Fruit fly (Drosophila melanogaster): ENCODE measurements around the gene Ndfip.

Ndfip gene

dm6 chr3L:17624208-17624826 is 29.8 kb downstream of the Ndfip start:
- peak; percentile 7 for TF ChIP-seq CG7045 (GFP tag; optimal IDR thresholded peaks at IDR 0.05)
- TF ChIP-seq ovo (GFP tag; optimal IDR thresholded peaks at IDR 0.05): no peak
- peak; percentile 10 for TF ChIP-seq CG12768 (GFP tag; optimal IDR thresholded peaks at IDR 0.05)
- peak; percentile 57 for TF ChIP-seq kay (GFP tag; ENCODE audit: borderline replicate concordance)
- TF ChIP-seq CG1620 (GFP tag; optimal IDR thresholded peaks at IDR 0.05): no peak
- peak; percentile 1 for TF ChIP-seq CG11617 (GFP tag; optimal IDR thresholded peaks at IDR 0.05)

dm6 chr3L:17622935-17623334 is 31.1 kb downstream of the Ndfip start:
- TF ChIP-seq CG12768 (GFP tag; optimal IDR thresholded peaks at IDR 0.05): no peak
- TF ChIP-seq Crg-1 (GFP tag; optimal IDR thresholded peaks at IDR 0.05): no peak
- no peak for TF ChIP-seq CG5204 (GFP tag; optimal IDR thresholded peaks at IDR 0.05)
- no peak for TF ChIP-seq CG1620 (GFP tag; optimal IDR thresholded peaks at IDR 0.05)
- TF ChIP-seq cnc (optimal IDR thresholded peaks at IDR 0.05): peak; percentile 12 to 72

dm6 chr3L:17622081-17622850 is 31.8 kb downstream of the Ndfip start:
- TF ChIP-seq CG33017 (tag; optimal IDR thresholded peaks at IDR 0.05) (peak; percentile 9), CG14711 (tag; optimal IDR thresholded peaks at IDR 0.05) (no peak), cic (GFP tag; optimal IDR thresholded peaks at IDR 0.05) (peak; percentile 65), Clk (GFP tag; optimal IDR thresholded peaks at IDR 0.05) (no peak), CG7045 (GFP tag; optimal IDR thresholded peaks at IDR 0.05) (no peak), ovo (GFP tag; optimal IDR thresholded peaks at IDR 0.05) (no peak)

DNA sequence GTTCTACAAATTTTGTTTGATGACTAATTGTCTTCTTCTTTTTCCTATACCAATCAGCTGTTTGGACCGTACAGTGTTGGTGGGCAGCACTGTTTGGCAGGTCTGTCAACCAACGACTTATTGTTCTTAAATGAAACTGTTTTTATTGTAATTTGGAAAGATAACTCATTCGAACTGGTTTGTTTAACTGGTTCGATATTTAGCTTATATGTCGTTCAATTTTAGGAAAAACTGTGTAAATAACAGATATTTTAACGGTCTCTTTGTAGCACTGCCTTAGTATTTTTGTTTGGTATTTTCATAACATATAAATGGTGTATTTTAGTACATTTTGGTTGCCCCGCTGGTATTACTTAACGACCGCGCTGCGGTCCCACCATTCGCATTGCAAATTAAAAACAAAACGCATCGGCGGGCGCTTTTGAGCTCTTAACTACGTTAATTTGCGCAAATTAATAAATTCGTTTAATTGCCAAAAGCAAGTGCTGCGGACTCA is 32.6 kb downstream of the Ndfip start, which contains the start of the genes Vps60 and anchor:
Vps60 (minus strand) TSS at position 175 of the 496 bp plus-strand sequence.
anchor (plus strand) TSS at position 374 of the 496 bp plus-strand sequence.
- no peak for TF ChIP-seq cnc (optimal IDR thresholded peaks at IDR 0.05)
- peak; percentile 51 for TF ChIP-seq ovo (GFP tag; optimal IDR thresholded peaks at IDR 0.05)
- peak; percentile 67 for TF ChIP-seq cic (GFP tag; optimal IDR thresholded peaks at IDR 0.05)
- TF ChIP-seq CG12768 (GFP tag; optimal IDR thresholded peaks at IDR 0.05): peak; percentile 79
- TF ChIP-seq pad (GFP tag; optimal IDR thresholded peaks at IDR 0.05): peak; percentile 75
- peak; percentile 73 for TF ChIP-seq CG14711 (tag; optimal IDR thresholded peaks at IDR 0.05)
- TF ChIP-seq kay (GFP tag; ENCODE audit: borderline replicate concordance): peak; percentile 99
- TF ChIP-seq CG11617 (GFP tag; optimal IDR thresholded peaks at IDR 0.05): peak; percentile 80
- TF ChIP-seq CG33017 (tag; optimal IDR thresholded peaks at IDR 0.05): peak; percentile 65
- peak; percentile 49 for TF ChIP-seq CG7045 (GFP tag; optimal IDR thresholded peaks at IDR 0.05)
- no peak for TF ChIP-seq CG5204 (GFP tag; optimal IDR thresholded peaks at IDR 0.05)
- TF ChIP-seq Crg-1 (GFP tag; optimal IDR thresholded peaks at IDR 0.05): peak; percentile 61
- peak; percentile 70 for TF ChIP-seq Hr96 (GFP tag; optimal IDR thresholded peaks at IDR 0.05)
- TF ChIP-seq tj (GFP tag; optimal IDR thresholded peaks at IDR 0.05): peak; percentile 47
- peak; percentile 63 for TF ChIP-seq Mnt (GFP tag; optimal IDR thresholded peaks at IDR 0.05)
- peak; percentile 64 for TF ChIP-seq Clk (GFP tag; optimal IDR thresholded peaks at IDR 0.05)
- TF ChIP-seq toe (GFP tag; optimal IDR thresholded peaks at IDR 0.05): no peak
- peak; percentile 52 for TF ChIP-seq CG1620 (GFP tag; optimal IDR thresholded peaks at IDR 0.05)
- peak; percentile 74 for TF ChIP-seq CG7101 (tag; optimal IDR thresholded peaks at IDR 0.05)
- TF ChIP-seq bab1 (GFP tag; optimal IDR thresholded peaks at IDR 0.05): peak; percentile 81

DNA sequence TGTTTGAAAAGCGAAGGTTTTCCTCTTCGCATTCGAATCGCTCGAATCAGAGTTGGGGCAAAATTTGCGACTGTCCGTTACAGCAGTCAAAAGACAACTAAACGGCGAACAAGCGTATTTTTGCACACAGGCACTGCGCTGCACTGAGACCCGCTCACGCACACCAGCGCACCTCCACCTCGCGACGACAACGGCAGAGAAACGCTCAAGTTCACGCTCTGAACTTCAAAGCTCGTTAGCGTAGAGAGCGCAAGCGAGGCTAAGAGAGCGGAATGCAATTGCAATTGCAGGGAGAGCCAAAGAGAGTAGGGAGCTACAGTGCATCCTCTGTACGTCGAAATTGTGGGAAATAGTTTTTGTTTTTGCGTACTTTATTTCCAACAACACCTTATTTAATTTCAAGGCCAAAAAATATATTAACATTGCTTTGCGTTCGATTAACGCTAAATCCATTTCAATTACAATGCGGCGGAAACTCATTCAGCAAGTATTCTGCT is 34.8 kb downstream of the Ndfip start, which contains the start of gene Eip74EF:
Eip74EF (minus strand) TSS at position 117 of the 497 bp plus-strand sequence.
- peak; percentile 58 for TF ChIP-seq Hr96 (GFP tag; optimal IDR thresholded peaks at IDR 0.05)
- peak; percentile 46 for TF ChIP-seq CG14711 (tag; optimal IDR thresholded peaks at IDR 0.05)
- no peak for TF ChIP-seq cnc (optimal IDR thresholded peaks at IDR 0.05)
- peak; percentile 80 for TF ChIP-seq CG12768 (GFP tag; optimal IDR thresholded peaks at IDR 0.05)
- TF ChIP-seq bab1 (GFP tag; optimal IDR thresholded peaks at IDR 0.05): peak; percentile 75
- TF ChIP-seq CG11617 (GFP tag; optimal IDR thresholded peaks at IDR 0.05): peak; percentile 61
- TF ChIP-seq CG33017 (tag; optimal IDR thresholded peaks at IDR 0.05): peak; percentile 78
- TF ChIP-seq Mnt (GFP tag; optimal IDR thresholded peaks at IDR 0.05): peak; percentile 68
- TF ChIP-seq cic (GFP tag; optimal IDR thresholded peaks at IDR 0.05): peak; percentile 65
- no peak for TF ChIP-seq CG5204 (GFP tag; optimal IDR thresholded peaks at IDR 0.05)
- no peak for TF ChIP-seq Clk (GFP tag; optimal IDR thresholded peaks at IDR 0.05)
- TF ChIP-seq kay (GFP tag; ENCODE audit: borderline replicate concordance): no peak
- peak; percentile 69 for TF ChIP-seq ovo (GFP tag; optimal IDR thresholded peaks at IDR 0.05)
- peak; percentile 42 for TF ChIP-seq toe (GFP tag; optimal IDR thresholded peaks at IDR 0.05)
- TF ChIP-seq tj (GFP tag; optimal IDR thresholded peaks at IDR 0.05): peak; percentile 81
- peak; percentile 63 for TF ChIP-seq CG7045 (GFP tag; optimal IDR thresholded peaks at IDR 0.05)
- TF ChIP-seq pad (GFP tag; optimal IDR thresholded peaks at IDR 0.05): peak; percentile 40
- TF ChIP-seq Crg-1 (GFP tag; optimal IDR thresholded peaks at IDR 0.05): peak; percentile 21
- peak; percentile 58 for TF ChIP-seq CG7101 (tag; optimal IDR thresholded peaks at IDR 0.05)
- no peak for TF ChIP-seq CG1620 (GFP tag; optimal IDR thresholded peaks at IDR 0.05)

dm6 chr3L:17616876-17617279 is 37.2 kb downstream of the Ndfip start:
- TF ChIP-seq kay (GFP tag; ENCODE audit: borderline replicate concordance) (no peak), cnc (optimal IDR thresholded peaks at IDR 0.05) (no peak), CG7101 (tag; optimal IDR thresholded peaks at IDR 0.05) (peak; percentile 5), CG5204 (GFP tag; optimal IDR thresholded peaks at IDR 0.05) (no peak), cic (GFP tag; optimal IDR thresholded peaks at IDR 0.05) (peak; percentile 92), CG33017 (tag; optimal IDR thresholded peaks at IDR 0.05) (peak; percentile 33), Clk (GFP tag; optimal IDR thresholded peaks at IDR 0.05) (no peak), CG14711 (tag; optimal IDR thresholded peaks at IDR 0.05) (no peak), Crg-1 (GFP tag; optimal IDR thresholded peaks at IDR 0.05) (peak; percentile 39), toe (GFP tag; optimal IDR thresholded peaks at IDR 0.05) (no peak), bab1 (GFP tag; optimal IDR thresholded peaks at IDR 0.05) (no peak), Hr96 (GFP tag; optimal IDR thresholded peaks at IDR 0.05) (no peak), Mnt (GFP tag; optimal IDR thresholded peaks at IDR 0.05) (peak; percentile 62), CG1620 (GFP tag; optimal IDR thresholded peaks at IDR 0.05) (no peak), pad (GFP tag; optimal IDR thresholded peaks at IDR 0.05) (peak; percentile 10), CG12768 (GFP tag; optimal IDR thresholded peaks at IDR 0.05) (peak; percentile 76), CG7045 (GFP tag; optimal IDR thresholded peaks at IDR 0.05) (peak; percentile 9), ovo (GFP tag; optimal IDR thresholded peaks at IDR 0.05) (peak; percentile 78), tj (GFP tag; optimal IDR thresholded peaks at IDR 0.05) (no peak), CG11617 (GFP tag; optimal IDR thresholded peaks at IDR 0.05) (peak; percentile 19)
